Fruit fly (Drosophila melanogaster): ENCODE measurements around the gene Nrg.
A peak's percentile ranks its signal among the peaks of the same experiment; 100 is the strongest.

Gene Nrg

dm6 chrX:8560087-8560999 lies 43.2 kb downstream of the Nrg start, which contains the start of the genes CG12112 and Trf4-1 (continued):
- TF ChIP-seq CG16863 (GFP tag; optimal IDR thresholded peaks at IDR 0.05), result no peak
- peak; percentile 49 for TF ChIP-seq nom (GFP tag; optimal IDR thresholded peaks at IDR 0.05)
- peak; percentile 31 for TF ChIP-seq Nf-YC (tag; optimal IDR thresholded peaks at IDR 0.05)
- TF ChIP-seq CG18011 (GFP tag; optimal IDR thresholded peaks at IDR 0.05), result no peak
- no peak for TF ChIP-seq chm (GFP tag; IDR thresholded peaks at IDR 0.05)
- no peak for TF ChIP-seq HLH54F (GFP tag; optimal IDR thresholded peaks at IDR 0.05)
- TF ChIP-seq hbn (GFP tag; IDR thresholded peaks at IDR 0.05; ENCODE audit: partially characterized antibody), result no peak; the same call in 1 of the 2 replicates
- peak; percentile 10 for TF ChIP-seq CG7928 (GFP tag; optimal IDR thresholded peaks at IDR 0.05)
- no peak for TF ChIP-seq CG4854 (GFP tag; optimal IDR thresholded peaks at IDR 0.05)
- no peak for TF ChIP-seq CG3281 (GFP tag; optimal IDR thresholded peaks at IDR 0.05)
- TF ChIP-seq sna (GFP tag; IDR thresholded peaks at IDR 0.05; ENCODE audit: partially characterized antibody), result peak; percentile 63
- TF ChIP-seq CG2120 (GFP tag; optimal IDR thresholded peaks at IDR 0.05), result peak; percentile 45
- TF ChIP-seq CG17186 (GFP tag; optimal IDR thresholded peaks at IDR 0.05), result peak; percentile 20
- TF ChIP-seq CG34376 (GFP tag; optimal IDR thresholded peaks at IDR 0.05), result no peak
- no peak for TF ChIP-seq CG2889 (GFP tag; IDR thresholded peaks at IDR 0.05)
- TF ChIP-seq aop (GFP tag; IDR thresholded peaks at IDR 0.05), result no peak
- TF ChIP-seq lola (GFP tag; optimal IDR thresholded peaks at IDR 0.05), result peak in 1 of 3 experiments; percentile 24
- TF ChIP-seq CG1529 (GFP tag; optimal IDR thresholded peaks at IDR 0.05), result no peak
- TF ChIP-seq CG11085 (GFP tag; IDR thresholded peaks at IDR 0.05), result no peak
- no peak for TF ChIP-seq CG4404 (GFP tag; IDR thresholded peaks at IDR 0.05)
- TF ChIP-seq CG2116 (GFP tag; optimal IDR thresholded peaks at IDR 0.05), result peak; percentile 83
- TF ChIP-seq CG8089 (GFP tag; optimal IDR thresholded peaks at IDR 0.05), result no peak
- peak in 1 of 2 experiments; percentile 2 for TF ChIP-seq dpn (GFP tag; optimal IDR thresholded peaks at IDR 0.05)
- no peak for TF ChIP-seq sens-2 (GFP tag; IDR thresholded peaks at IDR 0.05)
- TF ChIP-seq CG3838 (GFP tag; optimal IDR thresholded peaks at IDR 0.05), result no peak
- TF ChIP-seq CG10959 (GFP tag; IDR thresholded peaks at IDR 0.05), result no peak
- no peak for TF ChIP-seq unpg (GFP tag; optimal IDR thresholded peaks at IDR 0.05)
- peak; percentile 30 for TF ChIP-seq CG11504 (tag; optimal IDR thresholded peaks at IDR 0.05)
- peak; percentile 43; the same call in 1 of the 2 replicates for TF ChIP-seq nerfin-2 (GFP tag; IDR thresholded peaks at IDR 0.05; ENCODE audit: partially characterized antibody)
- TF ChIP-seq emc (GFP tag; optimal IDR thresholded peaks at IDR 0.05), result no peak
- no peak for TF ChIP-seq ftz-f1 (GFP tag; optimal IDR thresholded peaks at IDR 0.05)
- no peak for TF ChIP-seq CG3726 (GFP tag; IDR thresholded peaks at IDR 0.05)
- no peak for TF ChIP-seq bowl (GFP tag; IDR thresholded peaks at IDR 0.05)
- TF ChIP-seq CG18599 (GFP tag; optimal IDR thresholded peaks at IDR 0.05), result no peak
- TF ChIP-seq tin (GFP tag; optimal IDR thresholded peaks at IDR 0.05), result no peak
- peak; percentile 82 for TF ChIP-seq crol (GFP tag; IDR thresholded peaks at IDR 0.05)
- no peak for TF ChIP-seq mirr (GFP tag; optimal IDR thresholded peaks at IDR 0.05)
- TF ChIP-seq B-H2 (GFP tag; optimal IDR thresholded peaks at IDR 0.05), result no peak
- TF ChIP-seq Xrp1 (GFP tag; IDR thresholded peaks at IDR 0.05), result 0 out of 2 replicates have a peak, but pooled peaks have one; percentile 15
- TF ChIP-seq az2 (GFP tag; optimal IDR thresholded peaks at IDR 0.05), result no peak
- no peak for TF ChIP-seq CG12236 (GFP tag; optimal IDR thresholded peaks at IDR 0.05)
- TF ChIP-seq BEAF-32 (GFP tag; optimal IDR thresholded peaks at IDR 0.05), result peak; percentile 93
- TF ChIP-seq D (optimal IDR thresholded peaks at IDR 0.05), result peak; percentile 14
- no peak for TF ChIP-seq D (GFP tag; optimal IDR thresholded peaks at IDR 0.05)
- no peak for TF ChIP-seq CG18262 (tag; optimal IDR thresholded peaks at IDR 0.05)
- 0 out of 2 replicates have a peak, but pooled peaks have one; percentile 38 for TF ChIP-seq slbo (GFP tag; IDR thresholded peaks at IDR 0.05)
- peak; percentile 35; the same call in 1 of the 2 replicates for TF ChIP-seq CG31441 (GFP tag; IDR thresholded peaks at IDR 0.05)
- TF ChIP-seq crp (GFP tag; optimal IDR thresholded peaks at IDR 0.05), result peak in 1 of 2 experiments; percentile 21
